Worm (Caenorhabditis elegans): ENCODE measurements around the gene sel-15.
A peak's percentile ranks its signal among the peaks of the same experiment; 100 is the strongest.

Gene sel-15

DNA sequence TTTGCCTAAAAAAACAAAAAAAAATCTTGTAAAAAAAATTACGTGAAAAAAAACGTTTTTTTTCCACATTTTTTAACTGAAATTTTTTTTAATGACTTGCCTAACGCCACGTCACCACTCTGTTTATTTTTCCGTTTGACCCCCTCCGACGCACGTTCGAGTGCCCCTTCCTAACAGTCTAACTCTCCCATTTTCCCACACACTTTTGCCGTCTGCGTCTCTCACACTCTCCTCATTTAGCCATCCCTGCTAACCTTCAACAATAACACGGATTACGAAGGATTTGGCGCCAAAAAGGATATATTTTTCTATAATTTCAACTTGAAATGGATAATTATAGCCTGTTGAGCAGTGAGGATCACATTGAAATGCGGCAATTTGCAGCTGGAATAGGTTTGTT lies 49.0 kb downstream of the sel-15 start (continued):
- TF ChIP-seq sptf-1 (tag; optimal IDR thresholded peaks at IDR 0.05) (no peak), nhr-76 (tag; optimal IDR thresholded peaks at IDR 0.05) (no peak), lin-35 (GFP tag; optimal IDR thresholded peaks at IDR 0.05) (no peak), Y116A8C.19 (tag; optimal IDR thresholded peaks at IDR 0.05; ENCODE audit: borderline replicate concordance) (no peak), C04F5.9 (tag; optimal IDR thresholded peaks at IDR 0.05) (no peak), alr-1 (tag; optimal IDR thresholded peaks at IDR 0.05; ENCODE audit: borderline replicate concordance) (no peak), dsc-1 (tag; optimal IDR thresholded peaks at IDR 0.05) (no peak), xbp-1 (tag; optimal IDR thresholded peaks at IDR 0.05) (peak; percentile 81), irx-1 (tag; optimal IDR thresholded peaks at IDR 0.05) (no peak), hpl-2 (GFP tag; optimal IDR thresholded peaks at IDR 0.05) (no peak)

DNA sequence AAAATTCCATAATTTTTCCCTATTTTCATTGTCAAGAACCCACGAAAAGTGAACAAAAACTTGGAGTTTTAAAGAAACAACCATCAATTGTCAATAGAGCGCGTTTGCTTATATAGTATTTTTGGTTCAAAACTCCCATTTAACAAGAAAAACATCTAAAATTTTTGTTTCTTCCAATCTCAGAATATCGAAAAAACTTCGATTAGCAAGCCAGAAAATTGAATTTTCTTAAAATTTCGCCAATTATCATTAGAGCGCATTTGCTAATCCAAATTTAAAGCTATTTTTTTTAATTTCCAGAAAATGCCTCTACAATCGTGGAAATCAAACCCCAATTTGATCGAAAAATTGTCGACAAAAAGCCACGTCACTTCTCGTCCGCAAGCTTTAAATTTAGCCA lies 49.8 kb downstream of the sel-15 start, which contains the start of gene orai-1:
Gene orai-1 (plus strand): TSS at position 301 of the 400 bp plus-strand sequence.
- TF ChIP-seq dpl-1 (GFP tag; optimal IDR thresholded peaks at IDR 0.05) = no peak
- TF ChIP-seq nhr-47 (tag; optimal IDR thresholded peaks at IDR 0.05) = no peak
- no peak for TF ChIP-seq efl-1 (optimal IDR thresholded peaks at IDR 0.05)
- TF ChIP-seq efl-1 (GFP tag; optimal IDR thresholded peaks at IDR 0.05 in 1 of 2) = no peak
- no peak for TF ChIP-seq hlh-17 (GFP tag; optimal IDR thresholded peaks at IDR 0.05; ENCODE audit: borderline replicate concordance)

DNA sequence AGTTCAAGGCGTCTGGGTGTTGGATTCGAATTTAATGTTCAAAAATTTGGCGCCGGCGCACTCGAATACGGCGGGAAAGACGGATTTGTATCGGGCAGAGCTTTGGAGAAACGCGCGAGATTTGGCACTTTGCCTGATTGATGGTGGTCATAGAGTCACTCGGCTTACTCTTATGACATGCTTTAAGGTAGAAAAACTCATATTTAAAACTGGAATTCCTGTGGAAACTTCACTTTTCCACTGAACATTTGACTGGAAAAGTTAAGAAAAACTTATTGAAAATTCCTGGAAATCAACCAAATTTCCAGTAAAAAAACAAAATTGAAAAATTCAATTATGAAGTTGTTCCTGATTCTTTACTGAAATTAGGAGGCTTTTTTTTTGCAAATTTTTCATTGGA lies 51.6 kb downstream of the sel-15 start:
- TF ChIP-seq swsn-7 (tag; optimal IDR thresholded peaks at IDR 0.05) (no peak), efl-1 (optimal IDR thresholded peaks at IDR 0.05) (no peak), efl-1 (GFP tag; optimal IDR thresholded peaks at IDR 0.05 in 1 of 2) (peak in 1 of 2 experiments; percentile 76)

Data from whole organism, L1 larva.